Worm (Caenorhabditis elegans) whole organism, L1 larva: ENCODE data around the gene F43C11.10.

Source experiments
- C04F5.9 ChIP-seq: sonication (generic microtip); optimal IDR thresholded peaks from 2 replicates; lab custom pipeline; 2016; ENCODE audit warnings: missing genetic modification characterization, missing compliant biosample characterization
- F16B12.6 ChIP-seq: fragments of 150-350 bp; optimal IDR thresholded peaks from 2 replicates; lab custom pipeline; 2014; ENCODE audit warnings: missing biosample characterization, missing genetic modification characterization
- Y116A8C.19 ChIP-seq: sonication (generic microtip); optimal IDR thresholded peaks from 2 replicates; lab custom pipeline; 2016; ENCODE audit warnings: missing compliant biosample characterization, missing genetic modification characterization, borderline replicate concordance
- aha-1 ChIP-seq: fragments of 150-350 bp; optimal IDR thresholded peaks from 2 replicates; lab custom pipeline; 2014; ENCODE audit warnings: missing biosample characterization, missing genetic modification characterization
- alr-1 ChIP-seq: fragments of 200-800 bp; sonication (Bioruptor generic); optimal IDR thresholded peaks from 2 replicates; lab custom pipeline; 2018; ENCODE audit warnings: borderline replicate concordance, mild to moderate bottlenecking, missing genetic modification characterization, missing compliant biosample characterization
- blmp-1 ChIP-seq: fragments of 150-350 bp; optimal IDR thresholded peaks from 2 replicates; lab custom pipeline; 2014; ENCODE audit warnings: missing biosample characterization, missing genetic modification characterization
- ceh-88 ChIP-seq: fragments of 200-800 bp; sonication (Bioruptor generic); IDR thresholded peaks from 2 replicates; pipeline ENCODE4 v1.3.6; 2022; ENCODE audit warnings: missing genetic modification characterization, missing compliant biosample characterization
- ceh-90 ChIP-seq: sonication (generic microtip); optimal IDR thresholded peaks from 2 replicates; lab custom pipeline; 2016; ENCODE audit warnings: missing genetic modification characterization, missing compliant biosample characterization
- efl-1 ChIP-seq, 4 experiments: fragments of 150-350 bp; optimal IDR thresholded peaks in 3 of 4; peaks in 1 of 4; 1 replicate in 1 of 4; 2 replicates in 3 of 4; lab custom pipeline; 2014; ENCODE audit warnings: missing biosample characterization in 2 of 4, missing genetic modification characterization in 2 of 4, missing genetic modification reagents in 2 of 4
- egl-13 ChIP-seq: sonication (generic microtip); optimal IDR thresholded peaks from 2 replicates; lab custom pipeline; 2016; ENCODE audit warnings: missing genotype, missing genetic modification reagents, missing genetic modification characterization, missing compliant biosample characterization
- egl-27 ChIP-seq, 2 experiments: fragments of 150-350 bp in 1 of 2; sonication (generic microtip); optimal IDR thresholded peaks; 3 replicates each; lab custom pipeline; 2017 to 2018; ENCODE audit warnings: missing biosample characterization in 2 of 2, missing genetic modification characterization in 2 of 2, missing genetic modification reagents in 2 of 2
- elt-2 ChIP-seq: sonication (generic microtip); optimal IDR thresholded peaks from 2 replicates; lab custom pipeline; 2016; ENCODE audit warnings: missing genetic modification characterization, mild to moderate bottlenecking, inconsistent platforms, missing compliant biosample characterization, missing genetic modification reagents
- fos-1 ChIP-seq: fragments of 150-350 bp; optimal IDR thresholded peaks from 2 replicates; lab custom pipeline; 2014; ENCODE audit warnings: missing biosample characterization, missing genetic modification characterization
- hlh-17 ChIP-seq: fragments of 200-800 bp; sonication (Bioruptor generic); optimal IDR thresholded peaks from 2 replicates; lab custom pipeline; 2018; ENCODE audit warnings: missing genetic modification characterization, mild to moderate bottlenecking, missing compliant biosample characterization, moderate library complexity, borderline replicate concordance
- hlh-4 ChIP-seq: sonication (generic microtip); optimal IDR thresholded peaks from 2 replicates; lab custom pipeline; 2016; ENCODE audit warnings: mild to moderate bottlenecking, missing genetic modification characterization, missing compliant biosample characterization
- hpl-2 ChIP-seq: fragments of 150-350 bp; optimal IDR thresholded peaks from 2 replicates; lab custom pipeline; 2014; ENCODE audit warnings: missing biosample characterization, missing genetic modification reagents, missing genetic modification characterization
- isw-1 ChIP-seq: fragments of 200-800 bp; sonication (Bioruptor generic); IDR thresholded peaks from 2 replicates; pipeline ENCODE4 v1.3.6; 2022; ENCODE audit warnings: missing genetic modification characterization, missing compliant biosample characterization
- jun-1 ChIP-seq: fragments of 150-350 bp; optimal IDR thresholded peaks from 2 replicates; lab custom pipeline; 2014; ENCODE audit warnings: missing biosample characterization, missing genetic modification reagents, missing genetic modification characterization
- lin-14 ChIP-seq: fragments of 200-800 bp; sonication (Bioruptor generic); optimal IDR thresholded peaks from 2 replicates; lab custom pipeline; 2018; ENCODE audit warnings: mild to moderate bottlenecking, missing genetic modification characterization, moderate library complexity, missing compliant biosample characterization
- lin-35 ChIP-seq, 2 experiments: fragments of 150-350 bp; optimal IDR thresholded peaks; 2 replicates each; lab custom pipeline; 2014; ENCODE audit warnings: missing biosample characterization in 2 of 2, missing genetic modification characterization in 2 of 2, missing genetic modification reagents in 2 of 2
- lin-39 ChIP-seq: fragments of 150-350 bp; optimal IDR thresholded peaks from 2 replicates; lab custom pipeline; 2014; ENCODE audit warnings: missing biosample characterization, missing genetic modification reagents, missing genetic modification characterization
- lsy-2 ChIP-seq, 2 experiments: fragments of 150-350 bp; optimal IDR thresholded peaks; 2 replicates each; lab custom pipeline; 2014; ENCODE audit warnings: missing biosample characterization in 2 of 2, missing genetic modification characterization in 2 of 2
- mab-9 ChIP-seq: fragments of 200-800 bp; sonication (Bioruptor generic); IDR thresholded peaks from 2 replicates; pipeline ENCODE4 v1.3.6; 2022; ENCODE audit warnings: missing genetic modification reagents, missing genetic modification characterization, missing compliant biosample characterization
- mdl-1 ChIP-seq, 2 experiments: fragments of 150-350 bp; optimal IDR thresholded peaks; 2 replicates each; lab custom pipeline; 2014 to 2017; ENCODE audit warnings: missing biosample characterization in 2 of 2, missing genetic modification characterization in 2 of 2, inconsistent platforms in 1 of 2
- mef-2 ChIP-seq: fragments of 150-350 bp; optimal IDR thresholded peaks from 2 replicates; lab custom pipeline; 2014; ENCODE audit warnings: missing biosample characterization, missing genetic modification characterization
- mep-1 ChIP-seq: fragments of 150-350 bp; optimal IDR thresholded peaks from 2 replicates; lab custom pipeline; 2014; ENCODE audit warnings: missing biosample characterization, missing genetic modification characterization
- nhr-12 ChIP-seq: sonication (generic microtip); optimal IDR thresholded peaks from 2 replicates; lab custom pipeline; 2017; ENCODE audit warnings: missing biosample characterization, missing genetic modification characterization
- nhr-19 ChIP-seq: fragments of 200-800 bp; sonication (Bioruptor generic); conservative IDR thresholded peaks from 2 replicates; pipeline ENCODE4 v1.3.6; 2022; ENCODE audit warnings: missing genetic modification characterization, missing compliant biosample characterization
- nhr-20 ChIP-seq: sonication (generic microtip); optimal IDR thresholded peaks from 2 replicates; lab custom pipeline; 2016; ENCODE audit warnings: mild to moderate bottlenecking, missing genetic modification characterization, missing compliant biosample characterization
- nhr-71 ChIP-seq: sonication (generic microtip); optimal IDR thresholded peaks from 2 replicates; lab custom pipeline; 2016; ENCODE audit warnings: mild to moderate bottlenecking, missing genetic modification characterization, moderate library complexity, missing compliant biosample characterization
- nhr-84 ChIP-seq: sonication (generic microtip); optimal IDR thresholded peaks from 2 replicates; lab custom pipeline; 2017; ENCODE audit warnings: missing biosample characterization, missing genetic modification characterization
- nhr-90 ChIP-seq: sonication (generic microtip); optimal IDR thresholded peaks from 2 replicates; lab custom pipeline; 2016; ENCODE audit warnings: mild to moderate bottlenecking, missing genetic modification characterization, missing compliant biosample characterization; ENCODE audit not compliant: poor library complexity
- pag-3 ChIP-seq: sonication (generic microtip); optimal IDR thresholded peaks from 2 replicates; lab custom pipeline; 2017; ENCODE audit warnings: missing genetic modification characterization, mild to moderate bottlenecking, missing compliant biosample characterization, antibody characterized with exemption, borderline replicate concordance; ENCODE audit not compliant: insufficient read depth
- pax-3 ChIP-seq: fragments of 200-800 bp; sonication (Bioruptor generic); optimal IDR thresholded peaks from 2 replicates; lab custom pipeline; 2018; ENCODE audit warnings: mild to moderate bottlenecking, missing genetic modification characterization, moderate library complexity, missing compliant biosample characterization
- pqm-1 ChIP-seq: sonication (generic microtip); optimal IDR thresholded peaks from 3 replicates; lab custom pipeline; 2017; ENCODE audit warnings: missing biosample characterization, missing genetic modification characterization
- skn-1 ChIP-seq: fragments of 150-350 bp; optimal IDR thresholded peaks from 2 replicates; lab custom pipeline; 2014; ENCODE audit warnings: missing biosample characterization, missing genetic modification characterization
- snpc-4 ChIP-seq: fragments of 150-350 bp; optimal IDR thresholded peaks from 2 replicates; lab custom pipeline; 2014; ENCODE audit warnings: missing biosample characterization, missing genetic modification characterization
- snu-23 ChIP-seq: sonication (generic microtip); optimal IDR thresholded peaks from 2 replicates; lab custom pipeline; 2016; ENCODE audit warnings: missing genetic modification characterization, missing compliant biosample characterization
- sox-4 ChIP-seq: sonication (generic microtip); optimal IDR thresholded peaks from 2 replicates; lab custom pipeline; 2016; ENCODE audit warnings: missing genetic modification characterization, missing compliant biosample characterization
- tbx-2 ChIP-seq: sonication (generic microtip); optimal IDR thresholded peaks from 2 replicates; lab custom pipeline; 2016; ENCODE audit warnings: missing genetic modification characterization, missing compliant biosample characterization
- tlp-1 ChIP-seq: fragments of 150-350 bp; optimal IDR thresholded peaks from 2 replicates; lab custom pipeline; 2014; ENCODE audit warnings: missing biosample characterization, missing genetic modification characterization
- unc-98 ChIP-seq: fragments of 200-800 bp; sonication (Bioruptor generic); IDR thresholded peaks from 2 replicates; pipeline ENCODE4 v1.3.6; 2022; ENCODE audit warnings: missing genetic modification characterization, missing compliant biosample characterization
- vab-15 ChIP-seq: sonication (generic microtip); optimal IDR thresholded peaks from 2 replicates; lab custom pipeline; 2017; ENCODE audit warnings: missing genotype, mild to moderate bottlenecking, missing genetic modification characterization, missing compliant biosample characterization
- xbp-1 ChIP-seq: sonication (generic microtip); optimal IDR thresholded peaks from 2 replicates; lab custom pipeline; 2016; ENCODE audit warnings: missing genetic modification characterization, missing compliant biosample characterization
- ztf-11 ChIP-seq, 2 experiments: sonication (generic microtip); optimal IDR thresholded peaks; 2 replicates each; lab custom pipeline; 2016 to 2017; ENCODE audit warnings: missing genetic modification characterization in 2 of 2, missing biosample characterization in 1 of 2, missing compliant biosample characterization in 1 of 2

Gene F43C11.10

DNA sequence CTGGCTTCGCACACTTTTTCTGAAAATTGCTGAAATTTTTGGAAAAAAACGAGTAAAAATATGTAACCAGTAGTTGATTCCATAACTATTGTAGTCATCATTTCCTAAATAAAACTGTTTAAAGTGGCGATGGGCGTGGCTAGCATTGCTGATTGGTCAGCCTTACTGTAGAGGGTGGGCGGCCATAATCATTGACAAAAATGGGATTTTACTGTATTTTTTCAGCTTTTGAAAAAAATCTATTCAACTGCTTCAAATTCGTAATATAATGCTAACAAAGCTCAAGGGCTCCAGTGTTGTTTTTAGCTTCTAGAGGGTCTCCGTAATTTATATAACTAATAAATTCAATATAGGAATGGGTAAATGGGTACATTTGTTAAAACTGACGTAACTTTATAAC is 27.7 kb upstream of the F43C11.10 start, which contains the start of gene F16G10.7:
Gene F16G10.7, minus strand, starts transcription at position 101 of the 400 bp plus-strand sequence.
- TF ChIP-seq snu-23 (GFP tag; lab: Kevin White, UChicago) (no peak), egl-13 (no peak), unc-98 (no peak), alr-1 (no peak), lin-39 (tag; lab: Kevin White, UChicago) (no peak)

DNA sequence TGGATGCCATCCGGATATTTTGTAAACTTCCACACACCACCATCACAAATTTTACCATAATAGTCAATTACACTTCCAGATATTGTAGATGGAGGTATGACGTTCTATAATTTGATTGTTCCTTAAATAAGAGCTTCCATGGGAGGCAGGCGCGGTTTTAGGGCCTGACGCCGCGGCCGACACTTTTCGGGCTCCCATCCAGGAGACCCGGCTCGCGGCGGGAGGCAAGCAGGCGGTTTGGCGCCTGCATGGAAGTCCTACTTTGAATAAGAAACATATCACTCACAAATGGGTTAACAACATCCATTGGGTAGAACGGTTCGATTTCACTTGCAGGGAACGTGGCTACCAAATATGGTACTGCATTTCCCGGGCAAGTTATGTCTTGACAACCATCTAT is 27.2 kb upstream of the F43C11.10 start:
- TF ChIP-seq ztf-11 (tag; optimal IDR thresholded peaks at IDR 0.05; lab: Kevin White, UChicago) (no peak), aha-1 (tag; lab: Kevin White, UChicago) (no peak), mep-1 (tag; lab: Kevin White, UChicago) (no peak), pag-3 (tag; lab: Kevin White, UChicago) (no peak), efl-1 (optimal IDR thresholded peaks at IDR 0.05; lab: Kevin White, UChicago) (no peak), efl-1 (GFP tag; optimal IDR thresholded peaks at IDR 0.05 in 1 of 2; lab: Kevin White, UChicago) (no peak), isw-1 (no peak), F16B12.6 (no peak), nhr-84 (no peak), tlp-1 (no peak), fos-1 (tag; lab: Kevin White, UChicago) (no peak), hlh-4 (tag; lab: Kevin White, UChicago) (no peak), mab-9 (GFP tag; lab: Robert Waterston, UW) (no peak), ceh-88 (GFP tag; lab: Robert Waterston, UW) (no peak), ceh-90 (tag; lab: Kevin White, UChicago) (no peak), nhr-12 (tag; lab: Kevin White, UChicago) (no peak), C04F5.9 (tag; lab: Kevin White, UChicago) (no peak), snpc-4 (tag; lab: Kevin White, UChicago) (no peak), skn-1 (tag; lab: Kevin White, UChicago) (no peak), elt-2 (tag; lab: Kevin White, UChicago) (no peak), vab-15 (tag; lab: Kevin White, UChicago) (no peak)

DNA sequence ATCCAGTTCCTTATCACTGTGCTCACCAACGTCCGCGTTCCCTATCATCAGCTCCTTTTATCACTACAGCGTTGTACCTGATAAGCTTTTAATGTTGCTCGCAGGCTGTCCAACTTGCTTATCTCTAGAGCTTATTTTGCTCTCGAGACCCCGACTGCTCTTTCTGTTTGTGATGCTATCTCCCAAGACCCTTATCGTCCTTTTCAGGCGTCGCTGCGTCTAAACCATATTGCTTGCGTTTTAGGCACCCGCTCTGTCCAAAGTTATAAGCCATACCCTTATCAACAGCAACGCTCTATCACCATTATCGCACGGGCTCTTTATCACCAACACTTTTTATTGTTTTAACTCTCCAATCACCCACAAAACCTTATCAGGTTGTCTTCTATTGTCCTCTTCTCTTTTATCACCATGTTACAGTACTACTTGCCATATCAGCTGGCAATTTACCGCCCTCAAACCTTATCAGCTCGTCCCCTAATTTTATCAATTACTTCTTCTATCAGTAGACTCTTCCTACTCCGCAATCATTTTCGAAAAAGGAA is 26.1 kb upstream of the F43C11.10 start:
- TF ChIP-seq elt-2 (tag; lab: Kevin White, UChicago) = peak; percentile 100
- peak; percentile 19; the same call in 1 of the 2 replicates for TF ChIP-seq nhr-19 (GFP tag; lab: Robert Waterston, UW)
- TF ChIP-seq lin-35 (GFP tag; optimal IDR thresholded peaks at IDR 0.05; lab: Kevin White, UChicago) = peak in 1 of 2 experiments; percentile 60
- no peak for TF ChIP-seq Y116A8C.19 (tag; lab: Kevin White, UChicago)
- TF ChIP-seq tlp-1 = peak; percentile 60
- no peak for TF ChIP-seq sox-4 (tag; lab: Kevin White, UChicago)
- no peak for TF ChIP-seq blmp-1 (tag; lab: Kevin White, UChicago)
- TF ChIP-seq mef-2 (tag; lab: Kevin White, UChicago) = no peak
- peak; percentile 90 for TF ChIP-seq pax-3 (tag; lab: Kevin White, UChicago)
- peak in 1 of 2 experiments; percentile 8 for TF ChIP-seq mdl-1 (tag; optimal IDR thresholded peaks at IDR 0.05; lab: Kevin White, UChicago)
- peak; percentile 59 for TF ChIP-seq nhr-90 (tag; lab: Kevin White, UChicago)
- peak; percentile 58 for TF ChIP-seq nhr-20 (tag; lab: Kevin White, UChicago)
- peak; percentile 65 for TF ChIP-seq nhr-71
- TF ChIP-seq lsy-2 (tag; optimal IDR thresholded peaks at IDR 0.05; lab: Kevin White, UChicago) = peak; percentile 46 to 85
- TF ChIP-seq egl-27 (tag; optimal IDR thresholded peaks at IDR 0.05; lab: Kevin White, UChicago) = peak in 1 of 2 experiments; percentile 69
- TF ChIP-seq pqm-1 = peak; percentile 96
- TF ChIP-seq jun-1 (tag; lab: Kevin White, UChicago) = peak; percentile 92
- peak; percentile 94 for TF ChIP-seq egl-13
- peak; percentile 19 for TF ChIP-seq tbx-2 (tag; lab: Kevin White, UChicago)
- no peak for TF ChIP-seq efl-1 (optimal IDR thresholded peaks at IDR 0.05; lab: Kevin White, UChicago)
- peak in 1 of 2 experiments; percentile 80 for TF ChIP-seq efl-1 (GFP tag; optimal IDR thresholded peaks at IDR 0.05 in 1 of 2; lab: Kevin White, UChicago)
- TF ChIP-seq hlh-17 (GFP tag; lab: Kevin White, UChicago) = no peak
- no peak for TF ChIP-seq xbp-1
- peak; percentile 34 for TF ChIP-seq hpl-2 (GFP tag; lab: Kevin White, UChicago)
- TF ChIP-seq lin-14 (GFP tag; lab: Kevin White, UChicago) = peak; percentile 33
- TF ChIP-seq, all 84 proteins: peak for 18
